Fruit fly (Drosophila melanogaster) whole organism, prepupa: ENCODE results near the gene Esyt2.

ENCODE experiments used
- Blimp-1 ChIP-seq: fragments of 200-800 bp; sonication (Bioruptor generic); optimal IDR thresholded peaks from 3 replicates; lab custom pipeline; 2017; ENCODE audit warnings: missing biosample characterization, missing genetic modification characterization, mild to moderate bottlenecking, moderate library complexity, missing genetic modification reagents
- CG10631 ChIP-seq: fragments of 200-800 bp; sonication (Bioruptor generic); optimal IDR thresholded peaks from 2 replicates; lab custom pipeline; 2016; ENCODE audit warnings: missing biosample characterization, missing genetic modification characterization
- CG10669 ChIP-seq: fragments of 200-800 bp; sonication (Bioruptor generic); optimal IDR thresholded peaks from 3 replicates; lab custom pipeline; 2018; ENCODE audit warnings: missing biosample characterization, mild to moderate bottlenecking, missing genetic modification characterization, moderate library complexity
- CG11762 ChIP-seq: fragments of 200-800 bp; sonication (Bioruptor generic); optimal IDR thresholded peaks from 3 replicates; lab custom pipeline; 2016; ENCODE audit warnings: missing biosample characterization, missing genetic modification characterization; ENCODE audit not compliant: insufficient read depth
- CG15336 ChIP-seq: fragments of 200-800 bp; sonication (Bioruptor generic); IDR thresholded peaks from 2 replicates; pipeline ENCODE4 v1.3.6; 2022; ENCODE audit warnings: missing biosample characterization, missing genetic modification characterization
- CG16779 ChIP-seq: fragments of 200-800 bp; sonication (Bioruptor generic); optimal IDR thresholded peaks from 3 replicates; lab custom pipeline; 2017; ENCODE audit warnings: missing biosample characterization, mild to moderate bottlenecking, missing genetic modification characterization
- CG3032 ChIP-seq: fragments of 200-800 bp; optimal IDR thresholded peaks from 2 replicates; lab custom pipeline; 2019; ENCODE audit warnings: missing biosample characterization, mild to moderate bottlenecking, missing genetic modification characterization, moderate library complexity
- CG31627 ChIP-seq: fragments of 200-800 bp; sonication (Bioruptor generic); optimal IDR thresholded peaks from 3 replicates; lab custom pipeline; 2016; ENCODE audit warnings: missing biosample characterization, missing genetic modification characterization
- CG32006 ChIP-seq: fragments of 200-800 bp; sonication (Bioruptor generic); optimal IDR thresholded peaks from 3 replicates; lab custom pipeline; 2017; ENCODE audit warnings: missing biosample characterization, mild to moderate bottlenecking, missing genetic modification characterization
- CG34406 ChIP-seq: fragments of 200-800 bp; sonication (Bioruptor generic); optimal IDR thresholded peaks from 3 replicates; lab custom pipeline; 2016; ENCODE audit warnings: missing biosample characterization, missing genetic modification characterization
- CG3919 ChIP-seq: fragments of 200-800 bp; sonication (Bioruptor generic); optimal IDR thresholded peaks from 3 replicates; lab custom pipeline; 2016; ENCODE audit warnings: missing biosample characterization, missing genetic modification characterization
- CG4318 ChIP-seq: fragments of 200-800 bp; sonication (Bioruptor generic); optimal IDR thresholded peaks from 3 replicates; lab custom pipeline; 2017; ENCODE audit warnings: missing biosample characterization, mild to moderate bottlenecking, missing genetic modification characterization
- CG6163 ChIP-seq: fragments of 200-800 bp; sonication (Bioruptor generic); IDR thresholded peaks from 3 replicates; pipeline ENCODE4 v1.3.6; 2022; ENCODE audit warnings: missing biosample characterization, missing genetic modification characterization
- CG6792 ChIP-seq: fragments of 200-800 bp; sonication (Bioruptor generic); optimal IDR thresholded peaks from 3 replicates; lab custom pipeline; 2016; ENCODE audit warnings: missing biosample characterization, missing genetic modification characterization
- CG6808 ChIP-seq: fragments of 200-800 bp; sonication (Bioruptor generic); optimal IDR thresholded peaks from 3 replicates; lab custom pipeline; 2017; ENCODE audit warnings: missing biosample characterization, missing genetic modification characterization, mild to moderate bottlenecking, moderate library complexity, missing genetic modification reagents
- CG6854 ChIP-seq: fragments of 200-800 bp; sonication (Bioruptor generic); optimal IDR thresholded peaks from 2 replicates; lab custom pipeline; 2017; ENCODE audit warnings: missing biosample characterization, mild to moderate bottlenecking, missing genetic modification characterization
- CG8319 ChIP-seq: fragments of 200-800 bp; sonication (Bioruptor generic); optimal IDR thresholded peaks from 3 replicates; lab custom pipeline; 2016; ENCODE audit warnings: missing biosample characterization, missing genetic modification characterization
- CG8632 ChIP-seq: fragments of 200-800 bp; sonication (Bioruptor generic); optimal IDR thresholded peaks from 3 replicates; lab custom pipeline; 2016; ENCODE audit warnings: missing biosample characterization, missing genetic modification characterization
- CG9139 ChIP-seq: fragments of 200-800 bp; sonication (Bioruptor generic); optimal IDR thresholded peaks from 3 replicates; lab custom pipeline; 2017; ENCODE audit warnings: missing biosample characterization, mild to moderate bottlenecking, missing genetic modification characterization
- Eip75B ChIP-seq: fragments of 200-800 bp; sonication (Bioruptor generic); optimal IDR thresholded peaks from 3 replicates; lab custom pipeline; 2016; ENCODE audit warnings: missing biosample characterization, missing genetic modification characterization
- Eip78C ChIP-seq: fragments of 200-800 bp; sonication (Bioruptor generic); peaks from one replicate; lab custom pipeline; 2016; ENCODE audit warnings: missing biosample characterization, missing genetic modification characterization
- Eip93F ChIP-seq: fragments of 200-800 bp; sonication (Bioruptor generic); optimal IDR thresholded peaks from 2 replicates; lab custom pipeline; 2016; ENCODE audit warnings: missing biosample characterization, mild to moderate bottlenecking, missing genetic modification characterization
- Ets21C ChIP-seq: fragments of 200-800 bp; sonication (Bioruptor generic); optimal IDR thresholded peaks from 3 replicates; lab custom pipeline; 2016; ENCODE audit warnings: missing biosample characterization, missing genetic modification characterization
- Ets96B ChIP-seq: fragments of 200-800 bp; optimal IDR thresholded peaks from 2 replicates; lab custom pipeline; 2019; ENCODE audit warnings: missing biosample characterization, mild to moderate bottlenecking, missing genetic modification characterization, moderate library complexity
- Gug ChIP-seq: fragments of 200-800 bp; sonication (Bioruptor generic); IDR thresholded peaks from 2 replicates; pipeline ENCODE4 v1.3.6; 2022; ENCODE audit warnings: missing biosample characterization, missing genetic modification characterization
- Hr38 ChIP-seq: sonication (Bioruptor generic); optimal IDR thresholded peaks from 2 replicates; lab custom pipeline; 2016; ENCODE audit warnings: missing biosample characterization, missing genetic modification characterization
- Hr39 ChIP-seq: fragments of 200-800 bp; sonication (Bioruptor generic); optimal IDR thresholded peaks from 2 replicates; lab custom pipeline; 2016; ENCODE audit warnings: missing biosample characterization, missing genetic modification characterization
- Hr4 ChIP-seq: fragments of 200-800 bp; sonication (Bioruptor generic); optimal IDR thresholded peaks from 3 replicates; lab custom pipeline; 2016; ENCODE audit warnings: missing biosample characterization, missing genetic modification characterization
- OdsH ChIP-seq: fragments of 200-800 bp; sonication (Bioruptor generic); optimal IDR thresholded peaks from 3 replicates; lab custom pipeline; 2016; ENCODE audit warnings: missing biosample characterization, missing genetic modification characterization
- Smox ChIP-seq: fragments of 200-800 bp; sonication (Bioruptor generic); optimal IDR thresholded peaks from 3 replicates; lab custom pipeline; 2016; ENCODE audit warnings: missing biosample characterization, missing genetic modification characterization
- Sox102F ChIP-seq: fragments of 200-800 bp; sonication (Bioruptor generic); optimal IDR thresholded peaks from 2 replicates; lab custom pipeline; 2016; ENCODE audit warnings: missing biosample characterization, mild to moderate bottlenecking, missing genetic modification characterization
- achi ChIP-seq: fragments of 200-800 bp; sonication (Bioruptor generic); optimal IDR thresholded peaks from 3 replicates; lab custom pipeline; 2016; ENCODE audit warnings: missing biosample characterization, missing genetic modification characterization
- acj6 ChIP-seq: fragments of 200-800 bp; sonication (Bioruptor generic); optimal IDR thresholded peaks from 3 replicates; lab custom pipeline; 2016; ENCODE audit warnings: missing biosample characterization, missing genetic modification characterization
- cyc ChIP-seq: fragments of 200-800 bp; sonication (Bioruptor generic); optimal IDR thresholded peaks from 3 replicates; lab custom pipeline; 2016; ENCODE audit warnings: missing biosample characterization, missing genetic modification characterization
- dac ChIP-seq: fragments of 200-800 bp; sonication (Bioruptor generic); optimal IDR thresholded peaks from 2 replicates; lab custom pipeline; 2017; ENCODE audit warnings: missing biosample characterization, mild to moderate bottlenecking, missing genetic modification characterization
- dsx ChIP-seq: fragments of 200-800 bp; optimal IDR thresholded peaks from 3 replicates; lab custom pipeline; 2019; ENCODE audit warnings: missing biosample characterization, mild to moderate bottlenecking, missing genetic modification characterization, moderate library complexity; ENCODE audit not compliant: poor library complexity, severe bottlenecking
- eg ChIP-seq: fragments of 200-800 bp; sonication (Bioruptor generic); IDR thresholded peaks from 3 replicates; pipeline ENCODE4 v1.3.6; 2022; ENCODE audit warnings: missing biosample characterization, missing genetic modification characterization
- fd59A ChIP-seq: fragments of 200-800 bp; sonication (Bioruptor generic); optimal IDR thresholded peaks from 2 replicates; lab custom pipeline; 2017; ENCODE audit warnings: missing biosample characterization, mild to moderate bottlenecking, missing genetic modification characterization, missing genetic modification reagents
- fkh ChIP-seq: fragments of 200-800 bp; sonication (Bioruptor generic); optimal IDR thresholded peaks from 3 replicates; lab custom pipeline; 2017; ENCODE audit warnings: missing biosample characterization, mild to moderate bottlenecking, missing genetic modification characterization, moderate library complexity
- lz ChIP-seq: fragments of 200-800 bp; sonication (Bioruptor generic); optimal IDR thresholded peaks from 3 replicates; lab custom pipeline; 2016; ENCODE audit warnings: missing biosample characterization, missing genetic modification characterization
- spab ChIP-seq: fragments of 200-800 bp; sonication (Bioruptor generic); optimal IDR thresholded peaks from 2 replicates; lab custom pipeline; 2017; ENCODE audit warnings: missing biosample characterization, mild to moderate bottlenecking, missing genetic modification characterization, missing genetic modification reagents
- ss ChIP-seq, 2 experiments: fragments of 200-800 bp; sonication (Bioruptor generic); optimal IDR thresholded peaks; 2 replicates in 1 of 2; 3 replicates in 1 of 2; lab custom pipeline; 2017 to 2018; ENCODE audit warnings: mild to moderate bottlenecking in 2 of 2, missing biosample characterization in 2 of 2, missing genetic modification characterization in 2 of 2, moderate library complexity in 1 of 2
- topi ChIP-seq: fragments of 200-800 bp; sonication (Bioruptor generic); optimal IDR thresholded peaks from 3 replicates; lab custom pipeline; 2016; ENCODE audit warnings: missing biosample characterization, missing genetic modification characterization
- vri ChIP-seq: fragments of 200-800 bp; sonication (Bioruptor generic); optimal IDR thresholded peaks from 3 replicates; lab custom pipeline; 2016; ENCODE audit warnings: missing biosample characterization, mild to moderate bottlenecking, missing genetic modification characterization

The Esyt2 gene

dm6 chr3R:24543033-24543675 is 1.4 kb upstream of the Esyt2 start (continued):
- TF ChIP-seq Hr4 = peak; percentile 95
- peak; percentile 96 for TF ChIP-seq OdsH (GFP tag; lab: Kevin White, UChicago)
- peak; percentile 80 for TF ChIP-seq fd59A
- peak; percentile 43 for TF ChIP-seq dac (GFP tag; lab: Kevin White, UChicago)
- peak; percentile 96 for TF ChIP-seq CG6163 (GFP tag; lab: Robert Waterston, UW)
- TF ChIP-seq Smox = peak; percentile 96
- no peak for TF ChIP-seq ss (GFP tag; optimal IDR thresholded peaks at IDR 0.05; lab: Kevin White, UChicago)
- TF ChIP-seq Eip75B (GFP tag; lab: Kevin White, UChicago) = peak; percentile 88
- TF ChIP-seq CG16779 (tag; lab: Kevin White, UChicago) = peak; percentile 71
- no peak for TF ChIP-seq CG10669 (GFP tag; lab: Kevin White, UChicago)
- TF ChIP-seq CG8632 (GFP tag; lab: Kevin White, UChicago) = peak; percentile 93
- peak; percentile 75 for TF ChIP-seq CG8319 (GFP tag; lab: Kevin White, UChicago)
- peak; percentile 97 for TF ChIP-seq Hr39 (GFP tag; lab: Kevin White, UChicago)
- TF ChIP-seq CG10631 (GFP tag; lab: Kevin White, UChicago) = peak; percentile 82
- peak; percentile 96 for TF ChIP-seq CG31627 (GFP tag; lab: Kevin White, UChicago)
- peak; percentile 93 for TF ChIP-seq CG32006 (GFP tag; lab: Kevin White, UChicago)
- peak; percentile 63 for TF ChIP-seq Hr38 (GFP tag; lab: Kevin White, UChicago)
- peak; percentile 96 for TF ChIP-seq acj6
- peak; percentile 76 for TF ChIP-seq CG11762
- TF ChIP-seq dsx (GFP tag; lab: Kevin White, UChicago) = no peak
- peak; percentile 91 for TF ChIP-seq Ets21C (GFP tag; lab: Kevin White, UChicago)
- TF ChIP-seq cyc = peak; percentile 90
- peak; percentile 94 for TF ChIP-seq CG15336 (GFP tag; lab: Robert Waterston, UW)
- TF ChIP-seq CG9139 (GFP tag; lab: Kevin White, UChicago) = no peak
- TF ChIP-seq CG4318 (GFP tag; lab: Kevin White, UChicago) = peak; percentile 80
- TF ChIP-seq CG6792 (GFP tag; lab: Kevin White, UChicago) = peak; percentile 85
- TF ChIP-seq CG6854 = peak; percentile 47
- peak; percentile 91 for TF ChIP-seq vri
- TF ChIP-seq lz (GFP tag; lab: Kevin White, UChicago) = peak; percentile 92

dm6 chr3R:24543676-24544277 is 742 bp upstream of the Esyt2 start, which contains the start of gene Cftr:
Gene Cftr (minus strand): TSS chr3R:24543914.
- peak; percentile 4 for TF ChIP-seq CG6808 (GFP tag; lab: Kevin White, UChicago)
- TF ChIP-seq acj6 = no peak
- peak; percentile 40 to 46 for TF ChIP-seq ss (GFP tag; optimal IDR thresholded peaks at IDR 0.05; lab: Kevin White, UChicago)
- no peak for TF ChIP-seq CG10631 (GFP tag; lab: Kevin White, UChicago)
- peak; percentile 14 for TF ChIP-seq Ets21C (GFP tag; lab: Kevin White, UChicago)
- no peak for TF ChIP-seq CG8319 (GFP tag; lab: Kevin White, UChicago)
- peak; percentile 27 for TF ChIP-seq OdsH (GFP tag; lab: Kevin White, UChicago)
- TF ChIP-seq eg (GFP tag; lab: Robert Waterston, UW) = peak; percentile 61; the same call in 2 of the 3 replicates
- peak; percentile 23 for TF ChIP-seq CG9139 (GFP tag; lab: Kevin White, UChicago)
- TF ChIP-seq CG3919 (GFP tag; lab: Kevin White, UChicago) = peak; percentile 47
- peak; percentile 2 for TF ChIP-seq Hr4
- TF ChIP-seq topi (GFP tag; lab: Kevin White, UChicago) = peak; percentile 62
- TF ChIP-seq fkh = peak; percentile 93
- TF ChIP-seq spab = no peak
- TF ChIP-seq dac (GFP tag; lab: Kevin White, UChicago) = no peak
- TF ChIP-seq Eip93F (GFP tag; lab: Kevin White, UChicago) = peak; percentile 40
- TF ChIP-seq Hr39 (GFP tag; lab: Kevin White, UChicago) = no peak
- TF ChIP-seq Blimp-1 (GFP tag; lab: Kevin White, UChicago) = no peak
- TF ChIP-seq CG31627 (GFP tag; lab: Kevin White, UChicago) = peak; percentile 37
- peak; percentile 18 for TF ChIP-seq achi
- peak; percentile 60 for TF ChIP-seq dsx (GFP tag; lab: Kevin White, UChicago)
- no peak for TF ChIP-seq fd59A
- peak; percentile 18 for TF ChIP-seq CG3032 (tag; lab: Kevin White, UChicago)
- TF ChIP-seq CG34406 (GFP tag; lab: Kevin White, UChicago) = no peak
- TF ChIP-seq cyc = peak; percentile 33
- TF ChIP-seq CG16779 (tag; lab: Kevin White, UChicago) = peak; percentile 29
- no peak for TF ChIP-seq CG32006 (GFP tag; lab: Kevin White, UChicago)
- peak; percentile 60 for TF ChIP-seq lz (GFP tag; lab: Kevin White, UChicago)
- 0 out of 2 replicates have a peak, but pooled peaks have one; percentile 27 for TF ChIP-seq Gug (GFP tag; lab: Robert Waterston, UW)
- no peak for TF ChIP-seq Hr38 (GFP tag; lab: Kevin White, UChicago)
- peak; percentile 21 for TF ChIP-seq Ets96B (tag; lab: Kevin White, UChicago)
- TF ChIP-seq Sox102F (GFP tag; lab: Kevin White, UChicago) = peak; percentile 71
- no peak for TF ChIP-seq CG4318 (GFP tag; lab: Kevin White, UChicago)
- TF ChIP-seq Eip78C (GFP tag; lab: Kevin White, UChicago) = peak; percentile 76
